Worm (Caenorhabditis elegans) whole organism, L3 larva: ENCODE data around the gene T04C10.3.

Source experiments
- elt-3 ChIP-seq, 3 experiments: fragments of 150-350 bp in 1 of 3; sonication (generic microtip) in 2 of 3; optimal IDR thresholded peaks; 2 replicates in 2 of 3; 4 replicates in 1 of 3; lab custom pipeline; 2014 to 2017; ENCODE audit warnings: missing biosample characterization in 3 of 3, missing genetic modification characterization in 3 of 3
- mdl-1 ChIP-seq: fragments of 150-350 bp; optimal IDR thresholded peaks from 2 replicates; lab custom pipeline; 2014; ENCODE audit warnings: missing biosample characterization, missing genetic modification characterization
- nhr-237 ChIP-seq: fragments of 150-350 bp; optimal IDR thresholded peaks from 2 replicates; lab custom pipeline; 2014; ENCODE audit warnings: missing biosample characterization, missing genetic modification characterization
- unc-62 ChIP-seq: fragments of 150-350 bp; sonication (generic microtip); optimal IDR thresholded peaks from 4 replicates; lab custom pipeline; 2014; ENCODE audit warnings: missing biosample characterization, missing genetic modification reagents, missing genetic modification characterization
- zag-1 ChIP-seq: fragments of 150-350 bp; optimal IDR thresholded peaks from 2 replicates; lab custom pipeline; 2014; ENCODE audit warnings: missing biosample characterization, missing genetic modification characterization
- ztf-4 ChIP-seq: fragments of 150-350 bp; optimal IDR thresholded peaks from 2 replicates; lab custom pipeline; 2014; ENCODE audit warnings: missing biosample characterization, missing genetic modification characterization

ce11 chrX:14775222-14775621 is 36.9 kb upstream of the T04C10.3 start:
- TF ChIP-seq ztf-4 (tag; lab: Kevin White, UChicago), result no peak
- no peak for TF ChIP-seq nhr-237 (tag; lab: Kevin White, UChicago)
- TF ChIP-seq unc-62 (GFP tag; lab: Kevin White, UChicago), result no peak
- TF ChIP-seq mdl-1 (tag; lab: Kevin White, UChicago), result no peak
- no peak for TF ChIP-seq zag-1 (tag; lab: Kevin White, UChicago)
- TF ChIP-seq elt-3 (tag; optimal IDR thresholded peaks at IDR 0.05; lab: Kevin White, UChicago), result no peak
